Fruit fly (Drosophila melanogaster) whole organism, prepupa: ENCODE data around the gene Grip.
A peak's percentile ranks its signal among the peaks of the same experiment; 100 is the strongest.

Experiments
- CG10669 ChIP-seq: fragments of 200-800 bp; sonication (Bioruptor generic); optimal IDR thresholded peaks from 3 replicates; lab custom pipeline; 2018; ENCODE audit warnings: missing biosample characterization, mild to moderate bottlenecking, missing genetic modification characterization, moderate library complexity
- CG11762 ChIP-seq: fragments of 200-800 bp; sonication (Bioruptor generic); optimal IDR thresholded peaks from 3 replicates; lab custom pipeline; 2016; ENCODE audit warnings: missing biosample characterization, missing genetic modification characterization; ENCODE audit not compliant: insufficient read depth
- CG11902 ChIP-seq: fragments of 200-800 bp; sonication (Bioruptor generic); optimal IDR thresholded peaks from 3 replicates; lab custom pipeline; 2016; ENCODE audit warnings: missing biosample characterization, missing genetic modification characterization
- CG15336 ChIP-seq: fragments of 200-800 bp; sonication (Bioruptor generic); IDR thresholded peaks from 2 replicates; pipeline ENCODE4 v1.3.6; 2022; ENCODE audit warnings: missing biosample characterization, missing genetic modification characterization
- CG1621 ChIP-seq: fragments of 200-800 bp; sonication (Bioruptor generic); optimal IDR thresholded peaks from 3 replicates; lab custom pipeline; 2018; ENCODE audit warnings: missing biosample characterization, mild to moderate bottlenecking, missing genetic modification characterization
- CG16779 ChIP-seq: fragments of 200-800 bp; sonication (Bioruptor generic); optimal IDR thresholded peaks from 3 replicates; lab custom pipeline; 2017; ENCODE audit warnings: missing biosample characterization, mild to moderate bottlenecking, missing genetic modification characterization
- CG3032 ChIP-seq: fragments of 200-800 bp; optimal IDR thresholded peaks from 2 replicates; lab custom pipeline; 2019; ENCODE audit warnings: missing biosample characterization, mild to moderate bottlenecking, missing genetic modification characterization, moderate library complexity
- CG32006 ChIP-seq: fragments of 200-800 bp; sonication (Bioruptor generic); optimal IDR thresholded peaks from 3 replicates; lab custom pipeline; 2017; ENCODE audit warnings: missing biosample characterization, mild to moderate bottlenecking, missing genetic modification characterization
- CG4318 ChIP-seq: fragments of 200-800 bp; sonication (Bioruptor generic); optimal IDR thresholded peaks from 3 replicates; lab custom pipeline; 2017; ENCODE audit warnings: missing biosample characterization, mild to moderate bottlenecking, missing genetic modification characterization
- CG6163 ChIP-seq: fragments of 200-800 bp; sonication (Bioruptor generic); IDR thresholded peaks from 3 replicates; pipeline ENCODE4 v1.3.6; 2022; ENCODE audit warnings: missing biosample characterization, missing genetic modification characterization
- CG6276 ChIP-seq: fragments of 200-800 bp; sonication (Bioruptor generic); optimal IDR thresholded peaks from 2 replicates; lab custom pipeline; 2017; ENCODE audit warnings: missing biosample characterization, mild to moderate bottlenecking, missing genetic modification characterization
- CG6792 ChIP-seq: fragments of 200-800 bp; sonication (Bioruptor generic); optimal IDR thresholded peaks from 3 replicates; lab custom pipeline; 2016; ENCODE audit warnings: missing biosample characterization, missing genetic modification characterization
- CG6808 ChIP-seq: fragments of 200-800 bp; sonication (Bioruptor generic); optimal IDR thresholded peaks from 3 replicates; lab custom pipeline; 2017; ENCODE audit warnings: missing biosample characterization, missing genetic modification characterization, mild to moderate bottlenecking, moderate library complexity, missing genetic modification reagents
- CG6854 ChIP-seq: fragments of 200-800 bp; sonication (Bioruptor generic); optimal IDR thresholded peaks from 2 replicates; lab custom pipeline; 2017; ENCODE audit warnings: missing biosample characterization, mild to moderate bottlenecking, missing genetic modification characterization
- CG7368 ChIP-seq: fragments of 200-800 bp; sonication (Bioruptor generic); optimal IDR thresholded peaks from 3 replicates; lab custom pipeline; 2016; ENCODE audit warnings: missing biosample characterization, missing genetic modification characterization
- CG8119 ChIP-seq: fragments of 200-800 bp; sonication (Bioruptor generic); IDR thresholded peaks from 3 replicates; pipeline ENCODE4 v1.3.6; 2022; ENCODE audit warnings: missing biosample characterization, missing genetic modification characterization
- CG8319 ChIP-seq: fragments of 200-800 bp; sonication (Bioruptor generic); optimal IDR thresholded peaks from 3 replicates; lab custom pipeline; 2016; ENCODE audit warnings: missing biosample characterization, missing genetic modification characterization
- CG8632 ChIP-seq: fragments of 200-800 bp; sonication (Bioruptor generic); optimal IDR thresholded peaks from 3 replicates; lab custom pipeline; 2016; ENCODE audit warnings: missing biosample characterization, missing genetic modification characterization
- CG9139 ChIP-seq: fragments of 200-800 bp; sonication (Bioruptor generic); optimal IDR thresholded peaks from 3 replicates; lab custom pipeline; 2017; ENCODE audit warnings: missing biosample characterization, mild to moderate bottlenecking, missing genetic modification characterization
- Eip75B ChIP-seq: fragments of 200-800 bp; sonication (Bioruptor generic); optimal IDR thresholded peaks from 3 replicates; lab custom pipeline; 2016; ENCODE audit warnings: missing biosample characterization, missing genetic modification characterization
- Eip78C ChIP-seq: fragments of 200-800 bp; sonication (Bioruptor generic); peaks from one replicate; lab custom pipeline; 2016; ENCODE audit warnings: missing biosample characterization, missing genetic modification characterization
- Ets21C ChIP-seq: fragments of 200-800 bp; sonication (Bioruptor generic); optimal IDR thresholded peaks from 3 replicates; lab custom pipeline; 2016; ENCODE audit warnings: missing biosample characterization, missing genetic modification characterization
- Ets96B ChIP-seq: fragments of 200-800 bp; optimal IDR thresholded peaks from 2 replicates; lab custom pipeline; 2019; ENCODE audit warnings: missing biosample characterization, mild to moderate bottlenecking, missing genetic modification characterization, moderate library complexity
- Gug ChIP-seq: fragments of 200-800 bp; sonication (Bioruptor generic); IDR thresholded peaks from 2 replicates; pipeline ENCODE4 v1.3.6; 2022; ENCODE audit warnings: missing biosample characterization, missing genetic modification characterization
- Hr38 ChIP-seq: sonication (Bioruptor generic); optimal IDR thresholded peaks from 2 replicates; lab custom pipeline; 2016; ENCODE audit warnings: missing biosample characterization, missing genetic modification characterization
- Hr39 ChIP-seq: fragments of 200-800 bp; sonication (Bioruptor generic); optimal IDR thresholded peaks from 2 replicates; lab custom pipeline; 2016; ENCODE audit warnings: missing biosample characterization, missing genetic modification characterization
- Hr4 ChIP-seq: fragments of 200-800 bp; sonication (Bioruptor generic); optimal IDR thresholded peaks from 3 replicates; lab custom pipeline; 2016; ENCODE audit warnings: missing biosample characterization, missing genetic modification characterization
- Lpt ChIP-seq: fragments of 200-800 bp; sonication (Bioruptor generic); optimal IDR thresholded peaks from 3 replicates; lab custom pipeline; 2016; ENCODE audit warnings: missing biosample characterization, missing genetic modification characterization
- Met ChIP-seq: fragments of 200-800 bp; sonication (Bioruptor generic); optimal IDR thresholded peaks from 3 replicates; lab custom pipeline; 2016; ENCODE audit warnings: missing biosample characterization, missing genetic modification characterization
- OdsH ChIP-seq: fragments of 200-800 bp; sonication (Bioruptor generic); optimal IDR thresholded peaks from 3 replicates; lab custom pipeline; 2016; ENCODE audit warnings: missing biosample characterization, missing genetic modification characterization
- Smox ChIP-seq: fragments of 200-800 bp; sonication (Bioruptor generic); optimal IDR thresholded peaks from 3 replicates; lab custom pipeline; 2016; ENCODE audit warnings: missing biosample characterization, missing genetic modification characterization
- Sox102F ChIP-seq: fragments of 200-800 bp; sonication (Bioruptor generic); optimal IDR thresholded peaks from 2 replicates; lab custom pipeline; 2016; ENCODE audit warnings: missing biosample characterization, mild to moderate bottlenecking, missing genetic modification characterization
- Sox15 ChIP-seq: fragments of 200-800 bp; sonication (Bioruptor generic); optimal IDR thresholded peaks from 3 replicates; lab custom pipeline; 2016; ENCODE audit warnings: missing biosample characterization, missing genetic modification characterization
- achi ChIP-seq: fragments of 200-800 bp; sonication (Bioruptor generic); optimal IDR thresholded peaks from 3 replicates; lab custom pipeline; 2016; ENCODE audit warnings: missing biosample characterization, missing genetic modification characterization
- cyc ChIP-seq: fragments of 200-800 bp; sonication (Bioruptor generic); optimal IDR thresholded peaks from 3 replicates; lab custom pipeline; 2016; ENCODE audit warnings: missing biosample characterization, missing genetic modification characterization
- dac ChIP-seq: fragments of 200-800 bp; sonication (Bioruptor generic); optimal IDR thresholded peaks from 2 replicates; lab custom pipeline; 2017; ENCODE audit warnings: missing biosample characterization, mild to moderate bottlenecking, missing genetic modification characterization
- dsx ChIP-seq: fragments of 200-800 bp; optimal IDR thresholded peaks from 3 replicates; lab custom pipeline; 2019; ENCODE audit warnings: missing biosample characterization, mild to moderate bottlenecking, missing genetic modification characterization, moderate library complexity; ENCODE audit not compliant: poor library complexity, severe bottlenecking
- esn ChIP-seq: fragments of 200-800 bp; sonication (Bioruptor generic); optimal IDR thresholded peaks from 2 replicates; lab custom pipeline; 2016; ENCODE audit warnings: missing biosample characterization, mild to moderate bottlenecking, missing genetic modification characterization, moderate library complexity
- fd59A ChIP-seq: fragments of 200-800 bp; sonication (Bioruptor generic); optimal IDR thresholded peaks from 2 replicates; lab custom pipeline; 2017; ENCODE audit warnings: missing biosample characterization, mild to moderate bottlenecking, missing genetic modification characterization, missing genetic modification reagents
- fd85E ChIP-seq: fragments of 200-800 bp; sonication (Bioruptor generic); optimal IDR thresholded peaks from 3 replicates; lab custom pipeline; 2016; ENCODE audit warnings: missing biosample characterization, missing genetic modification characterization
- lz ChIP-seq: fragments of 200-800 bp; sonication (Bioruptor generic); optimal IDR thresholded peaks from 3 replicates; lab custom pipeline; 2016; ENCODE audit warnings: missing biosample characterization, missing genetic modification characterization
- pdm3 ChIP-seq: fragments of 200-800 bp; sonication (Bioruptor generic); optimal IDR thresholded peaks from 3 replicates; lab custom pipeline; 2016; ENCODE audit warnings: missing biosample characterization, missing genetic modification characterization
- spab ChIP-seq: fragments of 200-800 bp; sonication (Bioruptor generic); optimal IDR thresholded peaks from 2 replicates; lab custom pipeline; 2017; ENCODE audit warnings: missing biosample characterization, mild to moderate bottlenecking, missing genetic modification characterization, missing genetic modification reagents
- ss ChIP-seq, 2 experiments: fragments of 200-800 bp; sonication (Bioruptor generic); optimal IDR thresholded peaks; 2 replicates in 1 of 2; 3 replicates in 1 of 2; lab custom pipeline; 2017 to 2018; ENCODE audit warnings: mild to moderate bottlenecking in 2 of 2, missing biosample characterization in 2 of 2, missing genetic modification characterization in 2 of 2, moderate library complexity in 1 of 2
- vri ChIP-seq: fragments of 200-800 bp; sonication (Bioruptor generic); optimal IDR thresholded peaks from 3 replicates; lab custom pipeline; 2016; ENCODE audit warnings: missing biosample characterization, mild to moderate bottlenecking, missing genetic modification characterization

Grip gene

dm6 chrX:5973389-5974025 lies 7.4 kb downstream of the Grip start (continued):
- TF ChIP-seq Lpt: peak; percentile 16
- TF ChIP-seq pdm3: peak; percentile 77
- peak; percentile 9 for TF ChIP-seq CG4318 (GFP tag; lab: Kevin White, UChicago)
- peak; percentile 57 for TF ChIP-seq spab (GFP tag; lab: Kevin White, UChicago)
- peak; percentile 35; the same call in 1 of the 2 replicates for TF ChIP-seq Gug
- peak; percentile 87 for TF ChIP-seq Eip78C (GFP tag; lab: Kevin White, UChicago)
- TF ChIP-seq Hr38 (GFP tag; lab: Kevin White, UChicago): no peak
- TF ChIP-seq esn: peak; percentile 76
- TF ChIP-seq cyc (GFP tag; lab: Kevin White, UChicago): peak; percentile 76
- peak; percentile 55 for TF ChIP-seq CG8319 (GFP tag; lab: Kevin White, UChicago)
- peak; percentile 66 for TF ChIP-seq fd59A (GFP tag; lab: Kevin White, UChicago)
- TF ChIP-seq CG7368 (GFP tag; lab: Kevin White, UChicago): peak; percentile 47
- TF ChIP-seq CG6276: no peak
- peak; percentile 67 for TF ChIP-seq CG3032 (tag; lab: Kevin White, UChicago)
- TF ChIP-seq OdsH (GFP tag; lab: Kevin White, UChicago): peak; percentile 77

- TF ChIP-seq fd59A (GFP tag; lab: Kevin White, UChicago) (no peak), CG10669 (GFP tag; lab: Kevin White, UChicago) (peak; percentile 43), CG32006 (GFP tag; lab: Kevin White, UChicago) (peak; percentile 31), CG11762 (GFP tag; lab: Kevin White, UChicago) (no peak), CG6808 (GFP tag; lab: Kevin White, UChicago) (no peak), achi (GFP tag; lab: Kevin White, UChicago) (peak; percentile 21), Sox102F (GFP tag; lab: Kevin White, UChicago) (no peak), dac (GFP tag; lab: Kevin White, UChicago) (no peak), Sox15 (GFP tag; lab: Kevin White, UChicago) (no peak), CG6854 (GFP tag; lab: Kevin White, UChicago) (no peak), CG6276 (no peak), dsx (GFP tag; lab: Kevin White, UChicago) (peak; percentile 25), Hr39 (GFP tag; lab: Kevin White, UChicago) (no peak), CG1621 (tag; lab: Kevin White, UChicago) (no peak), CG4318 (GFP tag; lab: Kevin White, UChicago) (no peak), CG6792 (peak; percentile 16), CG3032 (tag; lab: Kevin White, UChicago) (peak; percentile 31), Gug (no peak), CG6163 (GFP tag; lab: Robert Waterston, UW) (peak; percentile 56; the same call in 2 of the 3 replicates), CG9139 (GFP tag; lab: Kevin White, UChicago) (no peak), CG8119 (peak; percentile 50; the same call in 2 of the 3 replicates), fd85E (no peak), Hr4 (no peak), ss (GFP tag; optimal IDR thresholded peaks at IDR 0.05; lab: Kevin White, UChicago) (peak; percentile 1 to 15), Ets21C (GFP tag; lab: Kevin White, UChicago) (no peak), esn (no peak), Eip75B (peak; percentile 11), Hr38 (GFP tag; lab: Kevin White, UChicago) (no peak), CG11902 (GFP tag; lab: Kevin White, UChicago) (no peak), vri (no peak), Eip78C (GFP tag; lab: Kevin White, UChicago) (peak; percentile 92), cyc (GFP tag; lab: Kevin White, UChicago) (no peak), spab (GFP tag; lab: Kevin White, UChicago) (no peak), CG15336 (GFP tag; lab: Robert Waterston, UW) (peak; percentile 50), CG8319 (GFP tag; lab: Kevin White, UChicago) (no peak), Met (GFP tag; lab: Kevin White, UChicago) (no peak), Lpt (no peak), CG8632 (peak; percentile 17), pdm3 (peak; percentile 35), Ets96B (tag; lab: Kevin White, UChicago) (peak; percentile 45), Smox (GFP tag; lab: Kevin White, UChicago) (no peak), lz (GFP tag; lab: Kevin White, UChicago) (no peak), CG16779 (no peak)
These were observed 8.5 kb downstream of the Grip start for dm6 chrX:5974358-5975143.
